Fruit fly (Drosophila melanogaster) whole organism, embryonic: ENCODE data around the gene cdi.
A peak's percentile ranks its signal among the peaks of the same experiment; 100 is the strongest.

Experiments
- C15 ChIP-seq: fragments of 200-800 bp; sonication (Bioruptor generic); IDR thresholded peaks from 3 replicates; pipeline ENCODE4 v1.3.6; 2022; ENCODE audit warnings: missing biosample characterization, missing genetic modification characterization
- CG10321 ChIP-seq: fragments of 200-800 bp; sonication (Bioruptor generic); IDR thresholded peaks from 2 replicates; pipeline ENCODE4 v1.3.6; 2022; ENCODE audit warnings: missing biosample characterization, missing genetic modification characterization
- CG10462 ChIP-seq: fragments of 200-800 bp; sonication (Bioruptor generic); optimal IDR thresholded peaks from 2 replicates; lab custom pipeline; 2016; ENCODE audit warnings: missing biosample characterization, missing genetic modification characterization
- CG11398 ChIP-seq: fragments of 200-800 bp; sonication (Bioruptor generic); optimal IDR thresholded peaks from 2 replicates; lab custom pipeline; 2016; ENCODE audit warnings: missing biosample characterization, missing genetic modification characterization
- CG12219 ChIP-seq: fragments of 200-800 bp; sonication (Bioruptor generic); optimal IDR thresholded peaks from 3 replicates; lab custom pipeline; 2018; ENCODE audit warnings: missing biosample characterization, mild to moderate bottlenecking, missing genetic modification characterization
- CG12236 ChIP-seq: fragments of 200-800 bp; sonication (Bioruptor generic); optimal IDR thresholded peaks from 2 replicates; lab custom pipeline; 2016; ENCODE audit warnings: missing biosample characterization, missing genetic modification characterization
- CG13894 ChIP-seq: fragments of 200-800 bp; sonication (Bioruptor generic); optimal IDR thresholded peaks from 3 replicates; lab custom pipeline; 2018; ENCODE audit warnings: missing biosample characterization, mild to moderate bottlenecking, missing genetic modification characterization, moderate library complexity
- CG14050 ChIP-seq: fragments of 200-800 bp; sonication (Bioruptor generic); IDR thresholded peaks from 3 replicates; pipeline ENCODE4 v1.3.6; 2022; ENCODE audit warnings: missing biosample characterization, missing genetic modification characterization
- CG14441 ChIP-seq: fragments of 200-800 bp; sonication (Bioruptor generic); IDR thresholded peaks from 2 replicates; pipeline ENCODE4 v1.3.6; 2022; ENCODE audit warnings: missing biosample characterization, missing genetic modification characterization
- CG17361 ChIP-seq: fragments of 200-800 bp; sonication (Bioruptor generic); IDR thresholded peaks from 3 replicates; pipeline ENCODE4 v1.3.6; 2022; ENCODE audit warnings: missing biosample characterization, missing genetic modification characterization
- CG1792 ChIP-seq: fragments of 200-800 bp; sonication (Bioruptor generic); optimal IDR thresholded peaks from 2 replicates; lab custom pipeline; 2016; ENCODE audit warnings: missing biosample characterization, missing genetic modification characterization
- CG18619 ChIP-seq: fragments of 200-800 bp; sonication (Bioruptor generic); optimal IDR thresholded peaks from 3 replicates; lab custom pipeline; 2017; ENCODE audit warnings: missing biosample characterization, mild to moderate bottlenecking, missing genetic modification characterization
- CG3065 ChIP-seq: fragments of 200-800 bp; sonication (Bioruptor generic); optimal IDR thresholded peaks from 2 replicates; lab custom pipeline; 2016; ENCODE audit warnings: missing biosample characterization, missing genetic modification characterization
- CG3163 ChIP-seq: fragments of 200-800 bp; sonication (Bioruptor generic); optimal IDR thresholded peaks from 3 replicates; lab custom pipeline; 2016; ENCODE audit warnings: missing biosample characterization, missing genetic modification characterization
- CG32772 ChIP-seq: fragments of 200-800 bp; sonication (Bioruptor generic); IDR thresholded peaks from 2 replicates; pipeline ENCODE4 v1.3.6; 2022; ENCODE audit warnings: missing biosample characterization, missing genetic modification characterization
- CG34376 ChIP-seq: fragments of 200-800 bp; sonication (Bioruptor generic); optimal IDR thresholded peaks from 2 replicates; lab custom pipeline; 2018; ENCODE audit warnings: missing biosample characterization, mild to moderate bottlenecking, missing genetic modification characterization
- CG42726 ChIP-seq: fragments of 200-800 bp; sonication (Bioruptor generic); IDR thresholded peaks from 2 replicates; pipeline ENCODE4 v1.3.6; 2022; ENCODE audit warnings: missing biosample characterization, missing genetic modification characterization; ENCODE audit not compliant: partially characterized antibody
- CG4328 ChIP-seq: fragments of 200-800 bp; sonication (Bioruptor generic); optimal IDR thresholded peaks from 3 replicates; lab custom pipeline; 2017; ENCODE audit warnings: missing biosample characterization, missing genetic modification reagents, missing genetic modification characterization
- CG4820 ChIP-seq: fragments of 200-800 bp; sonication (Bioruptor generic); optimal IDR thresholded peaks from 3 replicates; lab custom pipeline; 2016; ENCODE audit warnings: missing biosample characterization, missing genetic modification characterization
- CG7963 ChIP-seq: fragments of 200-800 bp; sonication (Bioruptor generic); IDR thresholded peaks from 3 replicates; pipeline ENCODE4 v1.3.6; 2022; ENCODE audit warnings: missing biosample characterization, missing genetic modification characterization; ENCODE audit not compliant: partially characterized antibody
- CG8924 ChIP-seq: fragments of 200-800 bp; optimal IDR thresholded peaks from 3 replicates; lab custom pipeline; 2019; ENCODE audit warnings: missing biosample characterization, mild to moderate bottlenecking, missing genetic modification characterization, moderate library complexity
- CG9817 ChIP-seq: fragments of 200-800 bp; sonication (Bioruptor generic); optimal IDR thresholded peaks from 2 replicates; lab custom pipeline; 2018; ENCODE audit warnings: missing biosample characterization, mild to moderate bottlenecking, missing genetic modification characterization, moderate library complexity
- CHES-1-like ChIP-seq: fragments of 200-800 bp; sonication (Bioruptor generic); optimal IDR thresholded peaks from 2 replicates; lab custom pipeline; 2016; ENCODE audit warnings: missing biosample characterization, missing genetic modification characterization
- Camta ChIP-seq: fragments of 200-800 bp; sonication (Bioruptor generic); optimal IDR thresholded peaks from 2 replicates; lab custom pipeline; 2016; ENCODE audit warnings: missing biosample characterization, missing genetic modification characterization
- Chrac-16 ChIP-seq: fragments of 200-800 bp; sonication (Bioruptor generic); optimal IDR thresholded peaks from 3 replicates; lab custom pipeline; 2016; ENCODE audit warnings: missing biosample characterization, missing genetic modification characterization
- Dref ChIP-seq: fragments of 200-800 bp; sonication (Bioruptor generic); IDR thresholded peaks from 2 replicates; pipeline ENCODE4 v1.3.6; 2022; ENCODE audit warnings: missing biosample characterization, missing genetic modification characterization
- Fer3 ChIP-seq: fragments of 200-800 bp; sonication (Bioruptor generic); optimal IDR thresholded peaks from 2 replicates; lab custom pipeline; 2018; ENCODE audit warnings: missing biosample characterization, mild to moderate bottlenecking, missing genetic modification characterization, moderate library complexity
- H15 ChIP-seq: fragments of 200-800 bp; sonication (Bioruptor generic); IDR thresholded peaks from 3 replicates; pipeline ENCODE4 v1.3.6; 2022; ENCODE audit warnings: missing biosample characterization, missing genetic modification characterization
- HmgD ChIP-seq: fragments of 200-800 bp; sonication (Bioruptor generic); optimal IDR thresholded peaks from 3 replicates; lab custom pipeline; 2016; ENCODE audit warnings: missing biosample characterization, missing genetic modification characterization
- Med ChIP-seq: fragments of 200-800 bp; sonication (Bioruptor generic); peaks from one replicate; lab custom pipeline; 2016; ENCODE audit warnings: missing biosample characterization, missing genetic modification characterization, mild to moderate bottlenecking, inconsistent platforms, moderate library complexity
- Poxn ChIP-seq: fragments of 200-800 bp; sonication (Bioruptor generic); IDR thresholded peaks from 2 replicates; pipeline ENCODE4 v1.3.6; 2022; ENCODE audit warnings: missing biosample characterization, missing genetic modification characterization
- Rx ChIP-seq: fragments of 200-800 bp; sonication (Bioruptor generic); IDR thresholded peaks from 2 replicates; pipeline ENCODE4 v1.3.6; 2022; ENCODE audit warnings: missing biosample characterization, missing genetic modification characterization
- amos ChIP-seq: fragments of 200-800 bp; sonication (Bioruptor generic); IDR thresholded peaks from 2 replicates; pipeline ENCODE4 v1.3.6; 2022; ENCODE audit warnings: missing biosample characterization, missing genetic modification characterization; ENCODE audit not compliant: partially characterized antibody
- crol ChIP-seq: fragments of 200-800 bp; sonication (Bioruptor generic); IDR thresholded peaks from 2 replicates; pipeline ENCODE4 v1.3.6; 2022; ENCODE audit warnings: missing biosample characterization, missing genetic modification characterization
- da ChIP-seq: fragments of 200-800 bp; sonication (Bioruptor generic); optimal IDR thresholded peaks from 2 replicates; lab custom pipeline; 2016; ENCODE audit warnings: missing biosample characterization, missing genetic modification characterization
- dmrt11E ChIP-seq: fragments of 200-800 bp; sonication (Bioruptor generic); optimal IDR thresholded peaks from 3 replicates; lab custom pipeline; 2018; ENCODE audit warnings: missing biosample characterization, mild to moderate bottlenecking, missing genetic modification characterization, moderate library complexity
- eyg ChIP-seq: fragments of 200-800 bp; sonication (Bioruptor generic); optimal IDR thresholded peaks from 3 replicates; lab custom pipeline; 2016; ENCODE audit warnings: missing biosample characterization, missing genetic modification characterization
- fru ChIP-seq: fragments of >200 bp; optimal IDR thresholded peaks from 2 replicates; lab custom pipeline; 2017
- gem ChIP-seq: fragments of 200-800 bp; sonication (Bioruptor generic); optimal IDR thresholded peaks from 2 replicates; lab custom pipeline; 2019; ENCODE audit warnings: missing biosample characterization, mild to moderate bottlenecking, missing genetic modification characterization, moderate library complexity
- gsb ChIP-seq: fragments of 200-800 bp; sonication (Bioruptor generic); IDR thresholded peaks from 2 replicates; pipeline ENCODE4 v1.3.6; 2022; ENCODE audit warnings: missing biosample characterization, missing genetic modification characterization
- gt ChIP-seq: fragments of 200-800 bp; sonication (Bioruptor generic); IDR thresholded peaks from 2 replicates; pipeline ENCODE4 v1.3.6; 2022; ENCODE audit warnings: missing biosample characterization, missing genetic modification characterization
- jumu ChIP-seq: fragments of 200-800 bp; sonication (Bioruptor generic); optimal IDR thresholded peaks from 3 replicates; lab custom pipeline; 2016; ENCODE audit warnings: missing biosample characterization, missing genetic modification characterization
- maf-S ChIP-seq: fragments of 200-800 bp; sonication (Bioruptor generic); optimal IDR thresholded peaks from 2 replicates; lab custom pipeline; 2016; ENCODE audit warnings: missing biosample characterization, missing genetic modification characterization
- nmo ChIP-seq: fragments of 200-800 bp; sonication (Bioruptor generic); optimal IDR thresholded peaks from 2 replicates; lab custom pipeline; 2018; ENCODE audit warnings: missing biosample characterization, mild to moderate bottlenecking, missing genetic modification characterization, moderate library complexity
- pb ChIP-seq: fragments of 200-800 bp; sonication (Bioruptor generic); optimal IDR thresholded peaks from 3 replicates; lab custom pipeline; 2016; ENCODE audit warnings: missing biosample characterization, missing genetic modification characterization
- ranshi ChIP-seq: fragments of 200-800 bp; sonication (Bioruptor generic); IDR thresholded peaks from 2 replicates; pipeline ENCODE4 v1.3.6; 2022; ENCODE audit warnings: missing biosample characterization, missing genetic modification characterization
- schlank ChIP-seq: fragments of 200-800 bp; sonication (Bioruptor generic); optimal IDR thresholded peaks from 2 replicates; lab custom pipeline; 2018; ENCODE audit warnings: missing biosample characterization, mild to moderate bottlenecking, missing genetic modification characterization
- seq ChIP-seq: fragments of 200-800 bp; sonication (Bioruptor generic); IDR thresholded peaks from 2 replicates; pipeline ENCODE4 v1.3.6; 2022; ENCODE audit warnings: missing biosample characterization, missing genetic modification characterization
- shn ChIP-seq: fragments of 200-800 bp; sonication (Bioruptor generic); optimal IDR thresholded peaks from 3 replicates; lab custom pipeline; 2016; ENCODE audit warnings: missing biosample characterization, missing genetic modification characterization
- stc ChIP-seq: fragments of 200-800 bp; sonication (Bioruptor generic); IDR thresholded peaks from 2 replicates; pipeline ENCODE4 v1.3.6; 2022; ENCODE audit warnings: missing biosample characterization, missing genetic modification characterization
- wdn ChIP-seq: fragments of 200-800 bp; sonication (Bioruptor generic); IDR thresholded peaks from 2 replicates; pipeline ENCODE4 v1.3.6; 2022; ENCODE audit warnings: missing biosample characterization, missing genetic modification characterization
- z ChIP-seq: fragments of 200-800 bp; sonication (Bioruptor generic); IDR thresholded peaks from 3 replicates; pipeline ENCODE4 v1.3.6; 2022; ENCODE audit warnings: missing biosample characterization, missing genetic modification characterization

Gene cdi

dm6 chr3R:19023862-19024261 is 70.2 kb downstream of the cdi start, which contains the start of the genes CG6005 and CG14286 (continued):
- TF ChIP-seq Rx (GFP tag; lab: Robert Waterston, UW) (peak; percentile 61), jumu (GFP tag; lab: Kevin White, UChicago) (peak; percentile 51), CG10462 (GFP tag; lab: Kevin White, UChicago) (no peak), nmo (GFP tag; lab: Kevin White, UChicago) (peak; percentile 38), CG14050 (GFP tag; lab: Robert Waterston, UW) (peak; percentile 36; the same call in 1 of the 3 replicates), CG14441 (peak; percentile 58; the same call in 1 of the 2 replicates), Chrac-16 (GFP tag; lab: Kevin White, UChicago) (peak; percentile 67), H15 (peak; percentile 58; the same call in 1 of the 3 replicates), HmgD (no peak), eyg (GFP tag; lab: Kevin White, UChicago) (no peak), CG9817 (tag; lab: Kevin White, UChicago) (peak; percentile 46), stc (0 out of 2 replicates have a peak, but pooled peaks have one; percentile 32), gsb (GFP tag; lab: Robert Waterston, UW) (0 out of 2 replicates have a peak, but pooled peaks have one; percentile 27), CG34376 (GFP tag; lab: Kevin White, UChicago) (peak; percentile 17), maf-S (GFP tag; lab: Kevin White, UChicago) (no peak), da (GFP tag; lab: Kevin White, UChicago) (peak; percentile 32), crol (GFP tag; lab: Robert Waterston, UW) (no peak), CHES-1-like (GFP tag; lab: Kevin White, UChicago) (peak; percentile 81), pb (GFP tag; lab: Kevin White, UChicago) (no peak), CG1792 (GFP tag; lab: Kevin White, UChicago) (no peak), CG8924 (peak; percentile 29), gem (tag; lab: Kevin White, UChicago) (no peak), CG11398 (GFP tag; lab: Kevin White, UChicago) (no peak), CG10321 (no peak), CG3065 (GFP tag; lab: Kevin White, UChicago) (no peak), CG12219 (GFP tag; lab: Kevin White, UChicago) (no peak), dmrt11E (tag; lab: Kevin White, UChicago) (no peak), CG17361 (no peak), seq (GFP tag; lab: Robert Waterston, UW) (peak; percentile 63; the same call in 1 of the 2 replicates), CG42726 (GFP tag; lab: Robert Waterston, UW) (peak; percentile 43; the same call in 1 of the 2 replicates), Med (GFP tag; lab: Kevin White, UChicago) (peak; percentile 95), wdn (GFP tag; lab: Robert Waterston, UW) (0 out of 2 replicates have a peak, but pooled peaks have one; percentile 6), Poxn (GFP tag; lab: Robert Waterston, UW) (no peak), Dref (GFP tag; lab: Robert Waterston, UW) (peak; percentile 55), CG13894 (tag; lab: Kevin White, UChicago) (no peak), CG4328 (no peak), CG32772 (GFP tag; lab: Robert Waterston, UW) (peak; percentile 51), CG3163 (GFP tag; lab: Kevin White, UChicago) (peak; percentile 36), CG4820 (no peak), CG7963 (peak; percentile 64; the same call in 1 of the 3 replicates), gt (GFP tag; lab: Robert Waterston, UW) (no peak), CG12236 (GFP tag; lab: Kevin White, UChicago) (no peak), z (GFP tag; lab: Robert Waterston, UW) (no peak), CG18619 (peak; percentile 45), C15 (GFP tag; lab: Robert Waterston, UW) (no peak), schlank (tag; lab: Kevin White, UChicago) (no peak), shn (GFP tag; lab: Kevin White, UChicago) (peak; percentile 43), ranshi (GFP tag; lab: Robert Waterston, UW) (peak; percentile 52; the same call in 1 of the 2 replicates), Fer3 (tag; lab: Kevin White, UChicago) (no peak), fru (lab: Kevin White, UChicago) (no peak), Camta (GFP tag; lab: Kevin White, UChicago) (peak; percentile 16), amos (peak; percentile 83)
